Worm (Caenorhabditis elegans): ENCODE data around the gene Y82E9BR.22.

The Y82E9BR.22 gene

ce11 chrIII:1418709-1419108 is 9.7 kb upstream of the Y82E9BR.22 start (continued):
- TF ChIP-seq madf-10 (tag; optimal IDR thresholded peaks at IDR 0.05) = peak; percentile 71
- TF ChIP-seq hlh-26 (GFP tag; conservative IDR thresholded peaks at IDR 0.05) = no peak
- TF ChIP-seq snpc-3.4 (tag; optimal IDR thresholded peaks at IDR 0.05) = peak; percentile 32
- TF ChIP-seq repo-1 (tag; optimal IDR thresholded peaks at IDR 0.05) = peak; percentile 2
- no peak for TF ChIP-seq mes-4 (tag; optimal IDR thresholded peaks at IDR 0.05)
- no peak for TF ChIP-seq bed-1 (GFP tag; IDR thresholded peaks at IDR 0.05)
- TF ChIP-seq rpc-1 (optimal IDR thresholded peaks at IDR 0.05) = peak; percentile 14
- TF ChIP-seq rpc-1 (tag; optimal IDR thresholded peaks at IDR 0.05) = no peak
- TF ChIP-seq F55B11.4 (tag; optimal IDR thresholded peaks at IDR 0.05; ENCODE audit: borderline replicate concordance, insufficient read depth) = no peak
- TF ChIP-seq hmg-1.2 (GFP tag; IDR thresholded peaks at IDR 0.05) = peak; percentile 65
- TF ChIP-seq dpff-1 (tag; optimal IDR thresholded peaks at IDR 0.05) = no peak
- no peak for TF ChIP-seq F57A8.1 (GFP tag; optimal IDR thresholded peaks at IDR 0.05)
- TF ChIP-seq madf-3 (GFP tag; IDR thresholded peaks at IDR 0.05) = peak; percentile 97
- TF ChIP-seq madf-8 (GFP tag; conservative IDR thresholded peaks at IDR 0.05) = no peak; the same call in 1 of the 2 replicates
- TF ChIP-seq nhr-27 (tag; optimal IDR thresholded peaks at IDR 0.05) = no peak
- peak; percentile 83 for TF ChIP-seq tlf-1 (GFP tag; optimal IDR thresholded peaks at IDR 0.05)
- peak; percentile 92 for TF ChIP-seq zfh-2 (GFP tag; conservative IDR thresholded peaks at IDR 0.05)
- peak; percentile 26 for TF ChIP-seq lin-26 (GFP tag; IDR thresholded peaks at IDR 0.05)
- peak; percentile 85 for TF ChIP-seq F23B12.7 (tag; optimal IDR thresholded peaks at IDR 0.05; ENCODE audit: insufficient read depth)
- peak; percentile 33 for TF ChIP-seq snpc-1.1 (tag; optimal IDR thresholded peaks at IDR 0.05; ENCODE audit: insufficient read depth)
- peak; percentile 48 for TF ChIP-seq F49E8.2 (tag; optimal IDR thresholded peaks at IDR 0.05; ENCODE audit: insufficient read depth)
- no peak for TF ChIP-seq ama-1 (optimal IDR thresholded peaks at IDR 0.05)
- no peak for TF ChIP-seq ama-1 (GFP tag; optimal IDR thresholded peaks at IDR 0.05)
- TF ChIP-seq ztf-26 (tag; optimal IDR thresholded peaks at IDR 0.05) = peak; percentile 89
- TF ChIP-seq nfyb-1 (GFP tag; IDR thresholded peaks at IDR 0.05) = peak; percentile 94
- TF ChIP-seq C17E4.6 (GFP tag; IDR thresholded peaks at IDR 0.05) = peak; percentile 65; the same call in 1 of the 2 replicates
- peak; percentile 89 for TF ChIP-seq egrh-3 (GFP tag; IDR thresholded peaks at IDR 0.05)
- no peak for TF ChIP-seq sptf-2 (GFP tag; optimal IDR thresholded peaks at IDR 0.05)
- no peak for TF ChIP-seq egl-18 (GFP tag; IDR thresholded peaks at IDR 0.05)
- no peak for TF ChIP-seq ztf-25 (GFP tag; IDR thresholded peaks at IDR 0.05)
- no peak for TF ChIP-seq hrde-1 (tag; optimal IDR thresholded peaks at IDR 0.05; ENCODE audit: borderline replicate concordance)
- peak; percentile 47 for TF ChIP-seq attf-5 (GFP tag; optimal IDR thresholded peaks at IDR 0.05)
- 0 out of 2 replicates have a peak, but pooled peaks have one; percentile 36 for TF ChIP-seq lir-1 (GFP tag; conservative IDR thresholded peaks at IDR 0.05)
- TF ChIP-seq ekl-4 (GFP tag; IDR thresholded peaks at IDR 0.05) = peak; percentile 74
- no peak for TF ChIP-seq unc-62 (GFP tag; optimal IDR thresholded peaks at IDR 0.05)
- 0 out of 2 replicates have a peak, but pooled peaks have one; percentile 79 for TF ChIP-seq F37B4.10 (GFP tag; IDR thresholded peaks at IDR 0.05)
- peak; percentile 12; the same call in 1 of the 2 replicates for TF ChIP-seq ceh-100 (GFP tag; IDR thresholded peaks at IDR 0.05)
- no peak for TF ChIP-seq cebp-1 (GFP tag; IDR thresholded peaks at IDR 0.05)
- peak; percentile 75 for TF ChIP-seq cebp-1 (tag; optimal IDR thresholded peaks at IDR 0.05)
- peak; percentile 93 for TF ChIP-seq mcd-1 (GFP tag; IDR thresholded peaks at IDR 0.05)
- peak; percentile 72 for TF ChIP-seq B0336.3 (GFP tag; IDR thresholded peaks at IDR 0.05)
- no peak for TF ChIP-seq mxl-1 (tag; optimal IDR thresholded peaks at IDR 0.05)
- no peak for TF ChIP-seq F57C9.4 (tag; optimal IDR thresholded peaks at IDR 0.05)
- TF ChIP-seq ceh-40 (GFP tag; IDR thresholded peaks at IDR 0.05) = no peak
- no peak for TF ChIP-seq sdz-38 (tag; optimal IDR thresholded peaks at IDR 0.05)
- TF ChIP-seq ceh-91 (GFP tag; IDR thresholded peaks at IDR 0.05) = peak; percentile 74
- TF ChIP-seq gei-17 (GFP tag; optimal IDR thresholded peaks at IDR 0.05) = peak; percentile 21
- peak; percentile 78 for TF ChIP-seq rcor-1 (GFP tag; IDR thresholded peaks at IDR 0.05)
- peak; percentile 98 for TF ChIP-seq F33H1.4 (GFP tag; IDR thresholded peaks at IDR 0.05)
- no peak for TF ChIP-seq Y79H2A.3 (GFP tag; conservative IDR thresholded peaks at IDR 0.05)
